Fruit fly (Drosophila melanogaster): ENCODE data around the gene RabX5.

dm6 chr3L:1668504-1668903 lies 1.4 kb downstream of the RabX5 start, which contains the start of gene RpL23A:
- TF ChIP-seq CG9948 (tag; optimal IDR thresholded peaks at IDR 0.05) = peak; percentile 40
- peak; percentile 85 for TF ChIP-seq fd96Ca (GFP tag; IDR thresholded peaks at IDR 0.05)
- TF ChIP-seq Pif1A (GFP tag; optimal IDR thresholded peaks at IDR 0.05) = no peak
- peak; percentile 63 for TF ChIP-seq CG15710 (tag; optimal IDR thresholded peaks at IDR 0.05)
- TF ChIP-seq CG8159 (tag; optimal IDR thresholded peaks at IDR 0.05) = peak; percentile 61
- no peak for TF ChIP-seq D1 (tag; optimal IDR thresholded peaks at IDR 0.05)
- TF ChIP-seq rn (GFP tag; IDR thresholded peaks at IDR 0.05) = peak; percentile 81
- peak; percentile 40 for TF ChIP-seq CG13204 (GFP tag; optimal IDR thresholded peaks at IDR 0.05)
- TF ChIP-seq CG12605 (GFP tag; IDR thresholded peaks at IDR 0.05) = peak; percentile 46; the same call in 1 of the 2 replicates
- TF ChIP-seq Snoo (tag; optimal IDR thresholded peaks at IDR 0.05) = peak; percentile 92
- TF ChIP-seq EcR (GFP tag; optimal IDR thresholded peaks at IDR 0.05) = no peak
- no peak for TF ChIP-seq Pif1B (GFP tag; optimal IDR thresholded peaks at IDR 0.05)
- TF ChIP-seq gl (tag; optimal IDR thresholded peaks at IDR 0.05) = peak; percentile 29
- peak; percentile 75 for TF ChIP-seq CG34367 (tag; optimal IDR thresholded peaks at IDR 0.05)

All from whole organism, pupa.